Worm (Caenorhabditis elegans): ENCODE data around the gene srlf-30.

ce11 chrIV:10949510-10949909, 49.3 kb downstream of the srlf-30 start, which contains the start of gene nsph-3.1:
- TF ChIP-seq npax-4 (tag; optimal IDR thresholded peaks at IDR 0.05) (no peak), che-1 (tag; optimal IDR thresholded peaks at IDR 0.05) (no peak)
